Worm (Caenorhabditis elegans): ENCODE measurements around the gene trd-1.
A peak's percentile ranks its signal among the peaks of the same experiment; 100 is the strongest.

Gene trd-1

DNA sequence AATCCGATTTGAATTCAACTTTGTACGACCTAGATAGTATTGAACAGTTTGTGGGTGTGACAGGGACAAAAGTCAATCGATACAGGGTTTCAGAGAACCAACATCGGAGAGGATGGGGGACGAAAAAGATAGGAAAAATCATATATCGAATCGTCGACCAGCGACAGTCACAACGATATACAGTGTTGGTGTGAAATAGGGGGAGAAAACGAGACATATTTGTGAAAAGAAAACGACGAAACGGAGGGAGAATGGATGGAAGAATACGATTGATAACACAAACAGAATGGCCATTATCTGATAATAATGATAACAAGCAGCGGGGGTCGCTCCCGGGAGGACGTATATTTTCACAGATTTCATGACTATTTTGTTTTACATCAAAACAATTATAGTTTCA lies 10.6 kb upstream of the trd-1 start (continued):
- no peak for TF ChIP-seq nhr-84 (tag; optimal IDR thresholded peaks at IDR 0.05)
- no peak for TF ChIP-seq zip-4 (GFP tag; optimal IDR thresholded peaks at IDR 0.05)
- TF ChIP-seq tlp-1 (tag; optimal IDR thresholded peaks at IDR 0.05), result no peak
- no peak for TF ChIP-seq zag-1 (tag; optimal IDR thresholded peaks at IDR 0.05)
- no peak for TF ChIP-seq ceh-8 (GFP tag; optimal IDR thresholded peaks at IDR 0.05)
- no peak for TF ChIP-seq aha-1 (tag; optimal IDR thresholded peaks at IDR 0.05)
- peak in 1 of 2 experiments; percentile 37 for TF ChIP-seq mdl-1 (tag; optimal IDR thresholded peaks at IDR 0.05)
- TF ChIP-seq lin-14 (GFP tag; optimal IDR thresholded peaks at IDR 0.05), result peak; percentile 53
- no peak for TF ChIP-seq ceh-63 (GFP tag; optimal IDR thresholded peaks at IDR 0.05)
- no peak for TF ChIP-seq nhr-77 (tag; optimal IDR thresholded peaks at IDR 0.05)
- TF ChIP-seq unc-130 (tag; optimal IDR thresholded peaks at IDR 0.05), result no peak
- TF ChIP-seq ceh-88 (GFP tag; IDR thresholded peaks at IDR 0.05), result no peak
- no peak for TF ChIP-seq skn-1 (tag; optimal IDR thresholded peaks at IDR 0.05)
- TF ChIP-seq dpl-1 (GFP tag; optimal IDR thresholded peaks at IDR 0.05), result peak in 1 of 3 experiments; percentile 15
- TF ChIP-seq nhr-71 (tag; optimal IDR thresholded peaks at IDR 0.05), result peak; percentile 52

DNA sequence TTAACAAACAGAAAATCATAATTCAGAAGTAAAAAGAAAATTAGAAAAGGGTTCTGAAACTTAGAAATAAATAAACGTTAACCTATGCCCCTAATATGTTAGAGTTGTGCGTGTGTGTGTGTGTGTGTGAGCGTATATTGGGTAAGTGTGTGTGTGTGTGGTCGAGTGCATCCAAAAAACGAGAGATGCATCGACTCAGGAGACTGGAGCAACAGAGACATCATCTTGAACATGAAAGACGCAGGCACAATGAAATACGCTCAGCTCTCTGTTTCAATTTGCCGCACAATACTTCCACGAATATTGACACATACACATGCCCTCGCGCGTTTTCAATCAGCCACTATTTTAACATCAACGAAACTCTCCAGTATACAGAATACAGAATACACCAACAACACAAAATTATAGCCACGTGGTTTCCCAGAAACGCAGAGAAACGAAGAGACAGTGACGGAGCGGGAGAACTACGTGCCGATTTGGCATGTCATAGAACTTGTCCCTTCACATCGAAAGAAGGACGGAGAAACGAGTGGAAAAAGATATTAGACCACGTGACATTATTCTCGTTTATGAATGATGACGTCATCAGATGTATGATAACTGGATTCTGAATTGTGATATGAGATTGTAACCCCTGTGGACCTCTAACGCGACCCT lies 9.8 kb upstream of the trd-1 start:
- TF ChIP-seq ceh-63 (GFP tag; optimal IDR thresholded peaks at IDR 0.05) (no peak), snpc-4 (tag; optimal IDR thresholded peaks at IDR 0.05) (no peak), ztf-11 (tag; optimal IDR thresholded peaks at IDR 0.05) (no peak), elt-2 (tag; optimal IDR thresholded peaks at IDR 0.05) (no peak), mef-2 (tag; optimal IDR thresholded peaks at IDR 0.05) (no peak), jun-1 (tag; optimal IDR thresholded peaks at IDR 0.05) (peak; percentile 58), ets-5 (GFP tag; IDR thresholded peaks at IDR 0.05) (no peak), unc-62 (GFP tag; optimal IDR thresholded peaks at IDR 0.05) (no peak), pax-3 (tag; optimal IDR thresholded peaks at IDR 0.05) (no peak), aha-1 (tag; optimal IDR thresholded peaks at IDR 0.05) (no peak), ceh-82 (tag; optimal IDR thresholded peaks at IDR 0.05) (peak in 1 of 3 experiments; percentile 19), lin-35 (GFP tag; optimal IDR thresholded peaks at IDR 0.05) (peak; percentile 36 to 85), vab-15 (tag; optimal IDR thresholded peaks at IDR 0.05) (peak; percentile 33), swsn-7 (tag; optimal IDR thresholded peaks at IDR 0.05) (peak; percentile 68), C34B4.2 (tag; optimal IDR thresholded peaks at IDR 0.05) (no peak), snu-23 (GFP tag; optimal IDR thresholded peaks at IDR 0.05) (peak; percentile 96), nhr-77 (tag; optimal IDR thresholded peaks at IDR 0.05) (peak; percentile 4), nhr-237 (tag; optimal IDR thresholded peaks at IDR 0.05) (peak; percentile 13), dpl-1 (GFP tag; optimal IDR thresholded peaks at IDR 0.05) (peak; percentile 41 to 57 (median 42)), egl-13 (tag; optimal IDR thresholded peaks at IDR 0.05) (no peak), nhr-76 (tag; optimal IDR thresholded peaks at IDR 0.05) (no peak), fkh-10 (GFP tag; optimal IDR thresholded peaks at IDR 0.05) (no peak), fkh-4 (tag; optimal IDR thresholded peaks at IDR 0.05; ENCODE audit: borderline replicate concordance) (no peak), nhr-28 (tag; optimal IDR thresholded peaks at IDR 0.05) (no peak), ceh-88 (GFP tag; IDR thresholded peaks at IDR 0.05) (no peak), rnt-1 (tag; optimal IDR thresholded peaks at IDR 0.05) (no peak), hlh-17 (GFP tag; optimal IDR thresholded peaks at IDR 0.05; ENCODE audit: borderline replicate concordance) (no peak), nhr-90 (tag; optimal IDR thresholded peaks at IDR 0.05; ENCODE audit: poor library complexity) (peak; percentile 90), skn-1 (tag; optimal IDR thresholded peaks at IDR 0.05) (peak; percentile 46), elt-3 (tag; optimal IDR thresholded peaks at IDR 0.05) (peak in 5 of 6 experiments; percentile 14 to 91 (median 53)), efl-1 (optimal IDR thresholded peaks at IDR 0.05) (peak; percentile 10 to 50), efl-1 (GFP tag; optimal IDR thresholded peaks at IDR 0.05 in 1 of 2) (peak; percentile 26 to 93), sptf-1 (tag; optimal IDR thresholded peaks at IDR 0.05) (no peak), mep-1 (tag; optimal IDR thresholded peaks at IDR 0.05) (peak; percentile 90), hlh-4 (tag; optimal IDR thresholded peaks at IDR 0.05) (no peak), blmp-1 (tag; optimal IDR thresholded peaks at IDR 0.05) (peak; percentile 89), lin-13 (GFP tag; optimal IDR thresholded peaks at IDR 0.05) (peak; percentile 38), ama-1 (optimal IDR thresholded peaks at IDR 0.05) (no peak), pqm-1 (tag; optimal IDR thresholded peaks at IDR 0.05) (no peak), xbp-1 (tag; optimal IDR thresholded peaks at IDR 0.05) (peak; percentile 87), unc-98 (GFP tag; IDR thresholded peaks at IDR 0.05) (no peak)

All from whole organism, L1 larva.